Worm (Caenorhabditis elegans) whole organism, young adult: ENCODE measurements around the gene T26C12.2.
A peak's percentile ranks its signal among the peaks of the same experiment; 100 is the strongest.

ENCODE experiments used
- B0261.1 ChIP-seq: sonication (generic microtip); optimal IDR thresholded peaks from 2 replicates; lab custom pipeline; 2016; ENCODE audit warnings: mild to moderate bottlenecking, missing genetic modification characterization, moderate library complexity, missing compliant biosample characterization
- D2030.7 ChIP-seq: fragments of 200-800 bp; sonication (Bioruptor generic); IDR thresholded peaks from 2 replicates; pipeline ENCODE4 v1.3.6; 2022; ENCODE audit warnings: missing genetic modification reagents, missing genetic modification characterization, missing compliant biosample characterization
- F23B12.7 ChIP-seq: sonication (generic microtip); optimal IDR thresholded peaks from 2 replicates; lab custom pipeline; 2017; ENCODE audit warnings: missing genetic modification characterization, mild to moderate bottlenecking, missing compliant biosample characterization, antibody characterized with exemption, moderate library complexity; ENCODE audit not compliant: insufficient read depth
- F33H1.4 ChIP-seq: fragments of 200-800 bp; sonication (Bioruptor generic); IDR thresholded peaks from 2 replicates; pipeline ENCODE4 v1.3.6; 2022; ENCODE audit warnings: missing genetic modification reagents, missing genetic modification characterization, missing compliant biosample characterization
- F55B11.4 ChIP-seq: sonication (generic microtip); optimal IDR thresholded peaks from 2 replicates; lab custom pipeline; 2016; ENCODE audit warnings: missing compliant biosample characterization, missing genetic modification characterization, borderline replicate concordance; ENCODE audit not compliant: insufficient read depth
- F57C9.4 ChIP-seq: sonication (generic microtip); optimal IDR thresholded peaks from 2 replicates; lab custom pipeline; 2017; ENCODE audit warnings: mild to moderate bottlenecking, missing genetic modification characterization, missing compliant biosample characterization
- K12H6.12 ChIP-seq: fragments of 200-800 bp; sonication (Bioruptor generic); optimal IDR thresholded peaks from 2 replicates; lab custom pipeline; 2018; ENCODE audit warnings: mild to moderate bottlenecking, missing genetic modification characterization, missing compliant biosample characterization
- Y56A3A.18 ChIP-seq: fragments of 200-800 bp; sonication (Bioruptor generic); IDR thresholded peaks from 2 replicates; pipeline ENCODE4 v1.3.6; 2022; ENCODE audit warnings: missing genetic modification reagents, missing genetic modification characterization, missing compliant biosample characterization
- Y95B8A.8 ChIP-seq: fragments of 200-800 bp; sonication (Bioruptor generic); IDR thresholded peaks from 2 replicates; pipeline ENCODE4 v1.3.6; 2022; ENCODE audit warnings: missing genetic modification reagents, missing genetic modification characterization, missing compliant biosample characterization
- ZK185.1 ChIP-seq: sonication (generic microtip); optimal IDR thresholded peaks from 2 replicates; lab custom pipeline; 2016; ENCODE audit warnings: mild to moderate bottlenecking, missing genetic modification characterization, missing compliant biosample characterization; ENCODE audit not compliant: poor library complexity, severe bottlenecking
- akir-1 ChIP-seq: fragments of 200-800 bp; sonication (Bioruptor generic); optimal IDR thresholded peaks from 2 replicates; lab custom pipeline; 2018; ENCODE audit warnings: mild to moderate bottlenecking, missing genetic modification characterization, moderate library complexity, missing compliant biosample characterization
- ama-1 ChIP-seq, 3 experiments: fragments of 150-350 bp in 1 of 3; sonication (generic microtip) in 2 of 3; optimal IDR thresholded peaks; 2 replicates each; lab custom pipeline; 2014 to 2018; ENCODE audit warnings: missing biosample characterization in 2 of 3, missing genetic modification characterization in 2 of 3, missing genetic modification reagents in 2 of 3
- ceh-100 ChIP-seq: fragments of 200-800 bp; sonication (Bioruptor generic); IDR thresholded peaks from 2 replicates; pipeline ENCODE4 v1.3.6; 2022; ENCODE audit warnings: missing genetic modification reagents, missing genetic modification characterization, missing compliant biosample characterization
- chd-7 ChIP-seq: sonication (generic microtip); optimal IDR thresholded peaks from 2 replicates; lab custom pipeline; 2016; ENCODE audit warnings: mild to moderate bottlenecking, missing genetic modification characterization, moderate library complexity, missing compliant biosample characterization
- die-1 ChIP-seq: sonication (generic microtip); optimal IDR thresholded peaks from 2 replicates; lab custom pipeline; 2016; ENCODE audit warnings: missing genotype, mild to moderate bottlenecking, missing genetic modification characterization, missing compliant biosample characterization
- dox-1 ChIP-seq: fragments of 200-800 bp; sonication (Bioruptor generic); IDR thresholded peaks from 2 replicates; pipeline ENCODE4 v1.3.6; 2022; ENCODE audit warnings: missing genetic modification reagents, missing genetic modification characterization, missing compliant biosample characterization
- dpff-1 ChIP-seq: sonication (generic microtip); optimal IDR thresholded peaks from 2 replicates; lab custom pipeline; 2017; ENCODE audit warnings: mild to moderate bottlenecking, missing genetic modification characterization, missing compliant biosample characterization
- egl-44 ChIP-seq: fragments of 200-800 bp; sonication (Bioruptor generic); IDR thresholded peaks from 2 replicates; pipeline ENCODE4 v1.3.6; 2022; ENCODE audit warnings: missing genetic modification reagents, missing genetic modification characterization, missing compliant biosample characterization
- fkh-3 ChIP-seq: sonication (generic microtip); optimal IDR thresholded peaks from 2 replicates; lab custom pipeline; 2016; ENCODE audit warnings: mild to moderate bottlenecking, missing genetic modification characterization, missing compliant biosample characterization
- gei-17 ChIP-seq: fragments of 200-800 bp; sonication (Bioruptor generic); optimal IDR thresholded peaks from 2 replicates; lab custom pipeline; 2018; ENCODE audit warnings: mild to moderate bottlenecking, missing genetic modification characterization, missing compliant biosample characterization
- hlh-26 ChIP-seq: fragments of 200-800 bp; sonication (Bioruptor generic); conservative IDR thresholded peaks from 2 replicates; pipeline ENCODE4 v1.3.6; 2022; ENCODE audit warnings: missing genetic modification reagents, missing genetic modification characterization, missing compliant biosample characterization
- hrde-1 ChIP-seq: sonication (generic microtip); optimal IDR thresholded peaks from 2 replicates; lab custom pipeline; 2016; ENCODE audit warnings: missing genetic modification characterization, mild to moderate bottlenecking, missing compliant biosample characterization, moderate library complexity, missing genotype, missing genetic modification reagents, borderline replicate concordance
- lag-1 ChIP-seq: fragments of 200-800 bp; sonication (Bioruptor generic); IDR thresholded peaks from 2 replicates; pipeline ENCODE4 v1.3.6; 2022; ENCODE audit warnings: missing genetic modification reagents, missing genetic modification characterization, missing compliant biosample characterization
- let-526 ChIP-seq: fragments of 200-800 bp; sonication (Bioruptor generic); IDR thresholded peaks from 2 replicates; pipeline ENCODE4 v1.3.6; 2022; ENCODE audit warnings: missing genetic modification reagents, missing genetic modification characterization, missing compliant biosample characterization
- let-607 ChIP-seq, 2 experiments: fragments of 200-800 bp in 1 of 2; sonication (Bioruptor generic) in 1 of 2; sonication (generic microtip) in 1 of 2; optimal IDR thresholded peaks; 2 replicates each; lab custom pipeline; 2016 to 2018; ENCODE audit warnings: mild to moderate bottlenecking in 2 of 2, missing compliant biosample characterization in 2 of 2, missing genetic modification characterization in 2 of 2, moderate library complexity in 2 of 2, missing genotype in 1 of 2
- lin-54 ChIP-seq: fragments of 200-800 bp; sonication (Bioruptor generic); optimal IDR thresholded peaks from 2 replicates; lab custom pipeline; 2018; ENCODE audit warnings: mild to moderate bottlenecking, missing genetic modification characterization, missing compliant biosample characterization
- mes-4 ChIP-seq: sonication (generic microtip); optimal IDR thresholded peaks from 2 replicates; lab custom pipeline; 2016; ENCODE audit warnings: missing genotype, missing genetic modification characterization, missing compliant biosample characterization
- nfya-1 ChIP-seq: sonication (generic microtip); optimal IDR thresholded peaks from 2 replicates; lab custom pipeline; 2017; ENCODE audit warnings: antibody characterized with exemption, missing compliant biosample characterization, missing genetic modification characterization, borderline replicate concordance; ENCODE audit not compliant: insufficient read depth
- nhr-120 ChIP-seq: fragments of 200-800 bp; sonication (Bioruptor generic); IDR thresholded peaks from 2 replicates; pipeline ENCODE4 v1.3.6; 2022; ENCODE audit warnings: missing genetic modification characterization, missing compliant biosample characterization
- nhr-80 ChIP-seq: sonication (generic microtip); optimal IDR thresholded peaks from 2 replicates; lab custom pipeline; 2016; ENCODE audit warnings: missing genetic modification characterization, missing compliant biosample characterization
- rcor-1 ChIP-seq: fragments of 200-800 bp; sonication (Bioruptor generic); IDR thresholded peaks from 2 replicates; pipeline ENCODE4 v1.3.6; 2022; ENCODE audit warnings: missing genetic modification reagents, missing genetic modification characterization, missing compliant biosample characterization
- rpc-1 ChIP-seq, 2 experiments: fragments of 150-350 bp in 1 of 2; sonication (generic microtip) in 1 of 2; optimal IDR thresholded peaks; 2 replicates each; lab custom pipeline; 2014 to 2018; ENCODE audit warnings: missing biosample characterization in 1 of 2, missing genetic modification characterization in 1 of 2, missing genetic modification reagents in 1 of 2, missing genotype in 1 of 2
- sea-2 ChIP-seq: fragments of 200-800 bp; sonication (Bioruptor generic); IDR thresholded peaks from 2 replicates; pipeline ENCODE4 v1.3.6; 2022; ENCODE audit warnings: missing genetic modification characterization, missing compliant biosample characterization
- snpc-1.1 ChIP-seq: sonication (generic microtip); optimal IDR thresholded peaks from 2 replicates; lab custom pipeline; 2017; ENCODE audit warnings: missing genetic modification characterization, mild to moderate bottlenecking, missing compliant biosample characterization, antibody characterized with exemption, moderate library complexity, missing genotype, missing genetic modification reagents; ENCODE audit not compliant: insufficient read depth
- snpc-1.3 ChIP-seq: sonication (generic microtip); optimal IDR thresholded peaks from 2 replicates; lab custom pipeline; 2017; ENCODE audit warnings: missing genetic modification characterization, mild to moderate bottlenecking, missing compliant biosample characterization, antibody characterized with exemption, moderate library complexity, missing genotype, missing genetic modification reagents; ENCODE audit not compliant: insufficient read depth
- snpc-4 ChIP-seq, 5 experiments: fragments of 150-350 bp in 1 of 5; sonication (generic microtip) in 4 of 5; optimal IDR thresholded peaks; 2 replicates each; lab custom pipeline; 2014 to 2018; ENCODE audit warnings: missing genetic modification characterization in 5 of 5, missing biosample characterization in 3 of 5, antibody characterized with exemption in 2 of 5, mild to moderate bottlenecking in 2 of 5, missing compliant biosample characterization in 2 of 5, missing genotype in 2 of 5, moderate library complexity in 2 of 5, missing genetic modification reagents in 1 of 5
- tbx-9 ChIP-seq: sonication (generic microtip); optimal IDR thresholded peaks from 2 replicates; lab custom pipeline; 2016; ENCODE audit warnings: borderline replicate concordance, missing genetic modification characterization, inconsistent platforms, missing compliant biosample characterization
- tlf-1 ChIP-seq: fragments of 200-800 bp; sonication (Bioruptor generic); optimal IDR thresholded peaks from 2 replicates; lab custom pipeline; 2018; ENCODE audit warnings: mild to moderate bottlenecking, missing genetic modification characterization, missing compliant biosample characterization
- unc-62 ChIP-seq: fragments of 150-350 bp; optimal IDR thresholded peaks from 2 replicates; lab custom pipeline; 2014; ENCODE audit warnings: missing biosample characterization, missing genetic modification reagents, missing genetic modification characterization
- zfh-2 ChIP-seq: fragments of 200-800 bp; sonication (Bioruptor generic); conservative IDR thresholded peaks from 2 replicates; pipeline ENCODE4 v1.3.6; 2022; ENCODE audit warnings: missing genetic modification reagents, missing genetic modification characterization, missing compliant biosample characterization

The T26C12.2 gene

ce11 chrIV:3311243-3311642 lies 45.7 kb upstream of the T26C12.2 start, which contains the start of gene zip-11 (continued):
- TF ChIP-seq lag-1 (GFP tag; lab: Robert Waterston, UW), result no peak
- TF ChIP-seq hrde-1 (tag; lab: Kevin White, UChicago), result no peak
- TF ChIP-seq tlf-1 (GFP tag; lab: Kevin White, UChicago), result peak; percentile 14
- TF ChIP-seq Y56A3A.18 (GFP tag; lab: Robert Waterston, UW), result peak; percentile 69; the same call in 1 of the 2 replicates
- TF ChIP-seq ceh-100, result 0 out of 2 replicates have a peak, but pooled peaks have one; percentile 19
- TF ChIP-seq dpff-1 (tag; lab: Kevin White, UChicago), result no peak
- TF ChIP-seq gei-17, result peak; percentile 28

- peak in 1 of 2 experiments; percentile 30 for TF ChIP-seq let-607 (tag; optimal IDR thresholded peaks at IDR 0.05; lab: Kevin White, UChicago)
- TF ChIP-seq lin-54 (GFP tag; lab: Kevin White, UChicago), result no peak
- peak; percentile 81 for TF ChIP-seq nhr-80 (tag; lab: Kevin White, UChicago)
Measured at ce11 chrIV:3310662-3311219, 45.2 kb upstream of the T26C12.2 start.

DNA sequence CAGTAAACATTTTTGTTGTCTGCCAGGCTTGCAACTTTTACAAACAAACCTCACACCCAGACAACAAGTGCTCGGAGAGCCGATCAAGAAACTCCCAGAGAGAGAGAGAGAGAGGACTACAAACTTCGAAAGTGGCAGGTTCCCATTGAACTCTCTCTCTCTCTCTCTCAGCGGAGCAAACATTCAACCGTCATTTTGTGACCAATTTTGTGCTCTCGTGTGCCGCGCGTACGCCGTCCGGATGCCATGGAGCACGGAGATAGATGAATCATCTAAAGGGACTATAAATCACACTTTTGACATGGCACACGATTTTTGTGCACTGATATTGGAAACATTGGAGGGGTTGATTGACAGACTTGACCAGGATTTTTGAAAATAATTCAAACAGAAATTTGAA lies 43.3 kb upstream of the T26C12.2 start:
- no peak for TF ChIP-seq nhr-120 (GFP tag; lab: Robert Waterston, UW)
- no peak for TF ChIP-seq tbx-9 (tag; lab: Kevin White, UChicago)
- TF ChIP-seq K12H6.12 (tag; lab: Kevin White, UChicago), result no peak
- TF ChIP-seq chd-7 (tag; lab: Kevin White, UChicago), result no peak
- TF ChIP-seq F23B12.7, result no peak
- no peak for TF ChIP-seq die-1 (tag; lab: Kevin White, UChicago)
- no peak for TF ChIP-seq let-526
- TF ChIP-seq fkh-3, result no peak
- no peak for TF ChIP-seq zfh-2
- TF ChIP-seq mes-4 (tag; lab: Kevin White, UChicago), result no peak
- TF ChIP-seq F33H1.4 (GFP tag; lab: Robert Waterston, UW), result no peak
- no peak for TF ChIP-seq sea-2 (GFP tag; lab: Robert Waterston, UW)
- no peak for TF ChIP-seq hlh-26 (GFP tag; lab: Robert Waterston, UW)
- TF ChIP-seq rpc-1 (optimal IDR thresholded peaks at IDR 0.05; lab: Kevin White, UChicago), result no peak
- TF ChIP-seq rpc-1 (tag; optimal IDR thresholded peaks at IDR 0.05; lab: Kevin White, UChicago), result no peak
- no peak for TF ChIP-seq ZK185.1
- no peak for TF ChIP-seq rcor-1 (GFP tag; lab: Robert Waterston, UW)

- no peak for TF ChIP-seq F57C9.4 (tag; lab: Kevin White, UChicago)
- TF ChIP-seq B0261.1 (tag; lab: Kevin White, UChicago), result no peak
- TF ChIP-seq nhr-120 (GFP tag; lab: Robert Waterston, UW), result no peak
- no peak for TF ChIP-seq ZK185.1
- TF ChIP-seq akir-1 (GFP tag; lab: Kevin White, UChicago), result no peak
Measured at ce11 chrIV:3307463-3307862, 41.9 kb upstream of the T26C12.2 start, which contains the start of gene W08E12.9. TSS of gene W08E12.9 (minus strand) at chrIV:3307563.

DNA sequence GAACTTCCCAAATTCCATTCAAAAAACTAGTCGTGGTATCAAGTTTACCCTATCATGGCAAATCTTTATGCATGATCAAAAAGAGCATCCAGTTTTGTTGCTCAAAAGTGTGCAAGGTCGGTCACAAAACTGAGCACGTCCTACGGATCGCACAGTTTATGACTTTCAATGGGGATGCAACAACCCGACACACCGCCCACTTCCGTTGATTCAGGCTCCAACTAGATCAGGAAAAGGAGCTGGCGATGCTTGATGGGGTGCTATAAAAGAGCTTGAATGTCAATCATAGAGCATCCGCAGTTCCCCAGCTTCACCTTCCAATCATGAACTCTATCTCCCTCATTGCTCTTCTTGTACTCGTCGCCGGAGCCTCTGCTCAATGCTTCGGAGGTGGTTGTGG lies 40.0 kb upstream of the T26C12.2 start, which contains the start of gene W08E12.2:
W08E12.2 (plus strand) TSS at position 301 of the 400 bp plus-strand sequence.
- TF ChIP-seq snpc-4 (GFP tag; optimal IDR thresholded peaks at IDR 0.05; lab: Kevin White, UChicago), result no peak
- TF ChIP-seq snpc-4 (tag; optimal IDR thresholded peaks at IDR 0.05; lab: Kevin White, UChicago), result no peak
- TF ChIP-seq fkh-3, result no peak
- TF ChIP-seq snpc-1.3, result no peak
- no peak for TF ChIP-seq F55B11.4 (tag; lab: Kevin White, UChicago)
- TF ChIP-seq unc-62 (GFP tag; lab: Kevin White, UChicago), result no peak
- no peak for TF ChIP-seq egl-44 (GFP tag; lab: Robert Waterston, UW)
- no peak for TF ChIP-seq nfya-1 (tag; lab: Kevin White, UChicago)
- no peak for TF ChIP-seq dox-1
- TF ChIP-seq akir-1 (GFP tag; lab: Kevin White, UChicago), result no peak
- TF ChIP-seq Y95B8A.8 (GFP tag; lab: Robert Waterston, UW), result no peak
- no peak for TF ChIP-seq ama-1 (optimal IDR thresholded peaks at IDR 0.05; lab: Kevin White, UChicago)
- TF ChIP-seq ama-1 (GFP tag; optimal IDR thresholded peaks at IDR 0.05; lab: Kevin White, UChicago), result no peak
- TF ChIP-seq D2030.7 (GFP tag; lab: Robert Waterston, UW), result no peak
- TF ChIP-seq snpc-1.1 (tag; lab: Kevin White, UChicago), result no peak
